Worm (Caenorhabditis elegans) whole organism, young adult: Measurements from ENCODE around the gene sri-31.

Experiments
- F10E7.11 ChIP-seq: sonication (generic microtip); optimal IDR thresholded peaks from 2 replicates; lab custom pipeline; 2017; ENCODE audit warnings: mild to moderate bottlenecking, missing genetic modification characterization, moderate library complexity, missing compliant biosample characterization
- F22D6.2 ChIP-seq: sonication (generic microtip); optimal IDR thresholded peaks from 2 replicates; lab custom pipeline; 2016; ENCODE audit warnings: mild to moderate bottlenecking, missing genetic modification characterization, missing compliant biosample characterization
- F33H1.4 ChIP-seq: fragments of 200-800 bp; sonication (Bioruptor generic); IDR thresholded peaks from 2 replicates; pipeline ENCODE4 v1.3.6; 2022; ENCODE audit warnings: missing genetic modification reagents, missing genetic modification characterization, missing compliant biosample characterization
- F57C9.4 ChIP-seq: sonication (generic microtip); optimal IDR thresholded peaks from 2 replicates; lab custom pipeline; 2017; ENCODE audit warnings: mild to moderate bottlenecking, missing genetic modification characterization, missing compliant biosample characterization
- K11D2.4 ChIP-seq: fragments of 200-800 bp; sonication (Bioruptor generic); IDR thresholded peaks from 2 replicates; pipeline ENCODE4 v1.3.6; 2022; ENCODE audit warnings: missing genetic modification reagents, missing genetic modification characterization, missing compliant biosample characterization
- T07F8.4 ChIP-seq: sonication (generic microtip); optimal IDR thresholded peaks from 2 replicates; lab custom pipeline; 2016; ENCODE audit warnings: mild to moderate bottlenecking, missing genetic modification characterization, moderate library complexity, missing compliant biosample characterization
- Y53F4B.3 ChIP-seq: fragments of 200-800 bp; sonication (Bioruptor generic); IDR thresholded peaks from 2 replicates; pipeline ENCODE4 v1.3.6; 2022; ENCODE audit warnings: missing genetic modification reagents, missing genetic modification characterization, missing compliant biosample characterization
- Y67H2A.10 ChIP-seq: fragments of 200-800 bp; sonication (Bioruptor generic); conservative IDR thresholded peaks from 2 replicates; pipeline ENCODE4 v1.3.6; 2022; ENCODE audit warnings: missing genetic modification reagents, missing genetic modification characterization, missing compliant biosample characterization
- Y79H2A.3 ChIP-seq: fragments of 200-800 bp; sonication (Bioruptor generic); conservative IDR thresholded peaks from 2 replicates; pipeline ENCODE4 v1.3.6; 2022; ENCODE audit warnings: missing genetic modification reagents, missing genetic modification characterization, missing compliant biosample characterization
- ama-1 ChIP-seq, 3 experiments: fragments of 150-350 bp in 1 of 3; sonication (generic microtip) in 2 of 3; optimal IDR thresholded peaks; 2 replicates each; lab custom pipeline; 2014 to 2018; ENCODE audit warnings: missing biosample characterization in 2 of 3, missing genetic modification characterization in 2 of 3, missing genetic modification reagents in 2 of 3
- athp-1 ChIP-seq: sonication (generic microtip); optimal IDR thresholded peaks from 2 replicates; lab custom pipeline; 2017; ENCODE audit warnings: mild to moderate bottlenecking, missing genetic modification characterization, missing compliant biosample characterization
- attf-3 ChIP-seq: fragments of 200-800 bp; sonication (Bioruptor generic); conservative IDR thresholded peaks from 2 replicates; pipeline ENCODE4 v1.3.6; 2022; ENCODE audit warnings: missing genetic modification reagents, missing genetic modification characterization, missing compliant biosample characterization
- cebp-1 ChIP-seq, 2 experiments: fragments of 200-800 bp in 1 of 2; sonication (Bioruptor generic) in 1 of 2; sonication (generic microtip) in 1 of 2; IDR thresholded peaks in 1 of 2; optimal IDR thresholded peaks in 1 of 2; 2 replicates each; pipeline versions ENCODE4 v1.3.6 to Lab custom; 2017 to 2022; ENCODE audit warnings: missing compliant biosample characterization in 2 of 2, missing genetic modification characterization in 2 of 2, mild to moderate bottlenecking in 1 of 2, missing genetic modification reagents in 1 of 2, moderate library complexity in 1 of 2
- cebp-2 ChIP-seq: fragments of 200-800 bp; sonication (Bioruptor generic); IDR thresholded peaks from 2 replicates; pipeline ENCODE4 v1.3.6; 2022; ENCODE audit warnings: missing genetic modification characterization, missing compliant biosample characterization
- ceh-40 ChIP-seq: fragments of 200-800 bp; sonication (Bioruptor generic); IDR thresholded peaks from 2 replicates; pipeline ENCODE4 v1.3.6; 2022; ENCODE audit warnings: missing genetic modification characterization, missing compliant biosample characterization
- ceh-79 ChIP-seq: sonication (generic microtip); optimal IDR thresholded peaks from 2 replicates; lab custom pipeline; 2017; ENCODE audit warnings: mild to moderate bottlenecking, missing genetic modification characterization, missing compliant biosample characterization
- ceh-91 ChIP-seq: fragments of 200-800 bp; sonication (Bioruptor generic); IDR thresholded peaks from 2 replicates; pipeline ENCODE4 v1.3.6; 2022; ENCODE audit warnings: missing genetic modification reagents, missing genetic modification characterization, missing compliant biosample characterization
- dox-1 ChIP-seq: fragments of 200-800 bp; sonication (Bioruptor generic); IDR thresholded peaks from 2 replicates; pipeline ENCODE4 v1.3.6; 2022; ENCODE audit warnings: missing genetic modification reagents, missing genetic modification characterization, missing compliant biosample characterization
- dpff-1 ChIP-seq: sonication (generic microtip); optimal IDR thresholded peaks from 2 replicates; lab custom pipeline; 2017; ENCODE audit warnings: mild to moderate bottlenecking, missing genetic modification characterization, missing compliant biosample characterization
- dpl-1 ChIP-seq: fragments of 150-350 bp; optimal IDR thresholded peaks from 2 replicates; lab custom pipeline; 2014; ENCODE audit warnings: missing biosample characterization, missing genetic modification reagents, missing genetic modification characterization
- fkh-3 ChIP-seq: sonication (generic microtip); optimal IDR thresholded peaks from 2 replicates; lab custom pipeline; 2016; ENCODE audit warnings: mild to moderate bottlenecking, missing genetic modification characterization, missing compliant biosample characterization
- gei-17 ChIP-seq: fragments of 200-800 bp; sonication (Bioruptor generic); optimal IDR thresholded peaks from 2 replicates; lab custom pipeline; 2018; ENCODE audit warnings: mild to moderate bottlenecking, missing genetic modification characterization, missing compliant biosample characterization
- him-1 ChIP-seq: sonication (generic microtip); optimal IDR thresholded peaks from 2 replicates; lab custom pipeline; 2016; ENCODE audit warnings: missing genotype, missing genetic modification reagents, missing genetic modification characterization, missing compliant biosample characterization
- hlh-12 ChIP-seq: sonication (generic microtip); optimal IDR thresholded peaks from 2 replicates; lab custom pipeline; 2016; ENCODE audit warnings: missing genetic modification characterization, missing compliant biosample characterization
- hsf-1 ChIP-seq: fragments of 200-800 bp; sonication (Bioruptor generic); IDR thresholded peaks from 2 replicates; pipeline ENCODE4 v1.3.6; 2022; ENCODE audit warnings: missing genetic modification reagents, missing genetic modification characterization, missing compliant biosample characterization
- lag-1 ChIP-seq: fragments of 200-800 bp; sonication (Bioruptor generic); IDR thresholded peaks from 2 replicates; pipeline ENCODE4 v1.3.6; 2022; ENCODE audit warnings: missing genetic modification reagents, missing genetic modification characterization, missing compliant biosample characterization
- let-526 ChIP-seq: fragments of 200-800 bp; sonication (Bioruptor generic); IDR thresholded peaks from 2 replicates; pipeline ENCODE4 v1.3.6; 2022; ENCODE audit warnings: missing genetic modification reagents, missing genetic modification characterization, missing compliant biosample characterization
- let-607 ChIP-seq, 2 experiments: fragments of 200-800 bp in 1 of 2; sonication (Bioruptor generic) in 1 of 2; sonication (generic microtip) in 1 of 2; optimal IDR thresholded peaks; 2 replicates each; lab custom pipeline; 2016 to 2018; ENCODE audit warnings: mild to moderate bottlenecking in 2 of 2, missing compliant biosample characterization in 2 of 2, missing genetic modification characterization in 2 of 2, moderate library complexity in 2 of 2, missing genotype in 1 of 2
- lin-26 ChIP-seq: fragments of 200-800 bp; sonication (Bioruptor generic); IDR thresholded peaks from 2 replicates; pipeline ENCODE4 v1.3.6; 2022; ENCODE audit warnings: missing genetic modification reagents, missing genetic modification characterization, missing compliant biosample characterization
- lir-1 ChIP-seq: fragments of 200-800 bp; sonication (Bioruptor generic); conservative IDR thresholded peaks from 2 replicates; pipeline ENCODE4 v1.3.6; 2022; ENCODE audit warnings: missing genetic modification reagents, missing genetic modification characterization, missing compliant biosample characterization
- lsl-1 ChIP-seq: fragments of 200-800 bp; sonication (Bioruptor generic); optimal IDR thresholded peaks from 2 replicates; lab custom pipeline; 2018; ENCODE audit warnings: mild to moderate bottlenecking, missing genetic modification characterization, moderate library complexity, missing compliant biosample characterization
- madf-10 ChIP-seq: sonication (generic microtip); optimal IDR thresholded peaks from 2 replicates; lab custom pipeline; 2016; ENCODE audit warnings: mild to moderate bottlenecking, missing genetic modification characterization, missing compliant biosample characterization
- madf-3 ChIP-seq: fragments of 200-800 bp; sonication (Bioruptor generic); IDR thresholded peaks from 2 replicates; pipeline ENCODE4 v1.3.6; 2022; ENCODE audit warnings: missing genetic modification reagents, missing genetic modification characterization, missing compliant biosample characterization
- madf-6 ChIP-seq: fragments of 200-800 bp; sonication (Bioruptor generic); IDR thresholded peaks from 2 replicates; pipeline ENCODE4 v1.3.6; 2022; ENCODE audit warnings: missing genetic modification reagents, missing genetic modification characterization, missing compliant biosample characterization
- madf-8 ChIP-seq: fragments of 200-800 bp; sonication (Bioruptor generic); conservative IDR thresholded peaks from 2 replicates; pipeline ENCODE4 v1.3.6; 2022; ENCODE audit warnings: missing genetic modification reagents, missing genetic modification characterization, missing compliant biosample characterization
- mcd-1 ChIP-seq: fragments of 200-800 bp; sonication (Bioruptor generic); IDR thresholded peaks from 2 replicates; pipeline ENCODE4 v1.3.6; 2022; ENCODE audit warnings: missing genetic modification reagents, missing genetic modification characterization, missing compliant biosample characterization
- nhr-27 ChIP-seq: fragments of 200-800 bp; sonication (Bioruptor generic); optimal IDR thresholded peaks from 2 replicates; lab custom pipeline; 2018; ENCODE audit warnings: mild to moderate bottlenecking, missing genetic modification characterization, moderate library complexity, missing compliant biosample characterization
- nhr-80 ChIP-seq: sonication (generic microtip); optimal IDR thresholded peaks from 2 replicates; lab custom pipeline; 2016; ENCODE audit warnings: missing genetic modification characterization, missing compliant biosample characterization
- rec-8 ChIP-seq, 2 experiments: sonication (generic microtip); optimal IDR thresholded peaks; 2 replicates each; lab custom pipeline; 2016; ENCODE audit warnings: mild to moderate bottlenecking in 2 of 2, missing genetic modification characterization in 2 of 2, missing genetic modification reagents in 2 of 2, missing genotype in 2 of 2, missing biosample characterization in 1 of 2, missing compliant biosample characterization in 1 of 2, moderate library complexity in 1 of 2
- sea-2 ChIP-seq: fragments of 200-800 bp; sonication (Bioruptor generic); IDR thresholded peaks from 2 replicates; pipeline ENCODE4 v1.3.6; 2022; ENCODE audit warnings: missing genetic modification characterization, missing compliant biosample characterization
- snpc-4 ChIP-seq, 5 experiments: fragments of 150-350 bp in 1 of 5; sonication (generic microtip) in 4 of 5; optimal IDR thresholded peaks; 2 replicates each; lab custom pipeline; 2014 to 2018; ENCODE audit warnings: missing genetic modification characterization in 5 of 5, missing biosample characterization in 3 of 5, antibody characterized with exemption in 2 of 5, mild to moderate bottlenecking in 2 of 5, missing compliant biosample characterization in 2 of 5, missing genotype in 2 of 5, moderate library complexity in 2 of 5, missing genetic modification reagents in 1 of 5
- tbp1 ChIP-seq: fragments of 200-800 bp; sonication (Bioruptor generic); optimal IDR thresholded peaks from 2 replicates; lab custom pipeline; 2018; ENCODE audit warnings: mild to moderate bottlenecking, missing genetic modification characterization, missing compliant biosample characterization
- tbx-9 ChIP-seq: sonication (generic microtip); optimal IDR thresholded peaks from 2 replicates; lab custom pipeline; 2016; ENCODE audit warnings: borderline replicate concordance, missing genetic modification characterization, inconsistent platforms, missing compliant biosample characterization
- tlf-1 ChIP-seq: fragments of 200-800 bp; sonication (Bioruptor generic); optimal IDR thresholded peaks from 2 replicates; lab custom pipeline; 2018; ENCODE audit warnings: mild to moderate bottlenecking, missing genetic modification characterization, missing compliant biosample characterization
- unc-130 ChIP-seq: sonication (generic microtip); optimal IDR thresholded peaks from 2 replicates; lab custom pipeline; 2016; ENCODE audit warnings: missing genetic modification reagents, missing genetic modification characterization, missing compliant biosample characterization
- xnd-1 ChIP-seq: sonication (generic microtip); optimal IDR thresholded peaks from 2 replicates; lab custom pipeline; 2016; ENCODE audit warnings: missing genotype, missing genetic modification reagents, missing genetic modification characterization, missing compliant biosample characterization
- ztf-6 ChIP-seq: fragments of 200-800 bp; sonication (Bioruptor generic); IDR thresholded peaks from 2 replicates; pipeline ENCODE4 v1.3.6; 2022; ENCODE audit warnings: missing genetic modification reagents, missing genetic modification characterization, missing compliant biosample characterization

The sri-31 gene

DNA sequence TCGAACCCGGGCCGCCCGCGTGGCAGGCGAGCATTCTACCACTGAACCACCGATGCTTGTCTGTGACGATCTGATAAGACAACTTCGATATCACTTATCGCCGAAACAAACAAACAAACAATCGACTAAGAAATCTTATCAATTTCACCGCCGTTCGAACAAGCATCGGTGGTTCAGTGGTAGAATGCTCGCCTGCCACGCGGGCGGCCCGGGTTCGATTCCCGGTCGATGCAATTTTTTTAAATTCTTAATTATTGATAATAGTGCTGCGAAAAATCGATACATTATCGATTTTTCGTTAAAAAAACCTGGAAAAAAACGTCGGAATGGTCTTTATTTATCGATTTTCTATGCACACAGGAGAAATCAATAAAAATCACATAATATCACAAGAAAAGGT is 11.4 kb downstream of the sri-31 start (continued):
- TF ChIP-seq athp-1 (no peak), ceh-79 (tag; lab: Kevin White, UChicago) (no peak), ceh-40 (GFP tag; lab: Robert Waterston, UW) (no peak), madf-10 (tag; lab: Kevin White, UChicago) (peak; percentile 54), hlh-12 (no peak), cebp-2 (GFP tag; lab: Robert Waterston, UW) (no peak), tbp1 (GFP tag; lab: Kevin White, UChicago) (peak; percentile 95), hsf-1 (no peak), F57C9.4 (tag; lab: Kevin White, UChicago) (no peak), K11D2.4 (0 out of 2 replicates have a peak, but pooled peaks have one; percentile 33), attf-3 (GFP tag; lab: Robert Waterston, UW) (no peak), F10E7.11 (no peak), Y79H2A.3 (GFP tag; lab: Robert Waterston, UW) (no peak), dpff-1 (no peak), let-526 (GFP tag; lab: Robert Waterston, UW) (0 out of 2 replicates have a peak, but pooled peaks have one; percentile 20), madf-6 (GFP tag; lab: Robert Waterston, UW) (peak; percentile 73), dpl-1 (GFP tag; lab: Kevin White, UChicago) (peak; percentile 4), tbx-9 (tag; lab: Kevin White, UChicago) (no peak), lin-26 (GFP tag; lab: Robert Waterston, UW) (no peak; the same call in 1 of the 2 replicates), unc-130 (GFP tag; lab: Kevin White, UChicago) (peak; percentile 65), T07F8.4 (tag; lab: Kevin White, UChicago) (peak; percentile 26), fkh-3 (tag; lab: Kevin White, UChicago) (no peak), snpc-4 (GFP tag; optimal IDR thresholded peaks at IDR 0.05; lab: Kevin White, UChicago) (peak; percentile 39), snpc-4 (tag; optimal IDR thresholded peaks at IDR 0.05; lab: Kevin White, UChicago) (peak in 3 of 4 experiments; percentile 41 to 62 (median 43)), nhr-80 (tag; lab: Kevin White, UChicago) (peak; percentile 12), tlf-1 (GFP tag; lab: Kevin White, UChicago) (no peak), madf-8 (GFP tag; lab: Robert Waterston, UW) (peak; percentile 42), lsl-1 (peak; percentile 46), ceh-91 (GFP tag; lab: Robert Waterston, UW) (no peak), xnd-1 (tag; lab: Kevin White, UChicago) (peak; percentile 11), F33H1.4 (GFP tag; lab: Robert Waterston, UW) (peak; percentile 56), Y67H2A.10 (no peak), lir-1 (GFP tag; lab: Robert Waterston, UW) (no peak), rec-8 (tag; optimal IDR thresholded peaks at IDR 0.05; lab: Kevin White, UChicago) (no peak), him-1 (tag; lab: Kevin White, UChicago) (no peak), gei-17 (GFP tag; lab: Kevin White, UChicago) (no peak), ama-1 (optimal IDR thresholded peaks at IDR 0.05; lab: Kevin White, UChicago) (no peak), ama-1 (GFP tag; optimal IDR thresholded peaks at IDR 0.05; lab: Kevin White, UChicago) (peak in 1 of 2 experiments; percentile 38), F22D6.2 (tag; lab: Kevin White, UChicago) (no peak), nhr-27 (no peak), ztf-6 (GFP tag; lab: Robert Waterston, UW) (0 out of 2 replicates have a peak, but pooled peaks have one; percentile 21), cebp-1 (GFP tag; IDR thresholded peaks at IDR 0.05; lab: Robert Waterston, UW) (0 out of 2 replicates have a peak, but pooled peaks have one; percentile 12), cebp-1 (tag; optimal IDR thresholded peaks at IDR 0.05; lab: Kevin White, UChicago) (peak; percentile 58), sea-2 (GFP tag; lab: Robert Waterston, UW) (no peak), mcd-1 (GFP tag; lab: Robert Waterston, UW) (peak; percentile 54), lag-1 (GFP tag; lab: Robert Waterston, UW) (no peak), let-607 (tag; optimal IDR thresholded peaks at IDR 0.05; lab: Kevin White, UChicago) (peak; percentile 2 to 5), Y53F4B.3 (GFP tag; lab: Robert Waterston, UW) (no peak), dox-1 (no peak), madf-3 (GFP tag; lab: Robert Waterston, UW) (no peak)
